Fruit fly (Drosophila melanogaster): ENCODE data around the gene CG43844.

Gene CG43844

dm6 chr3R:21862137-21862850 lies 27.0 kb upstream of the CG43844 start:
- TF ChIP-seq CG32121 (GFP tag; IDR thresholded peaks at IDR 0.05) (peak; percentile 93), CG17806 (tag; optimal IDR thresholded peaks at IDR 0.05) (peak; percentile 21), CG4496 (GFP tag; IDR thresholded peaks at IDR 0.05) (peak; percentile 94), CG8301 (tag; optimal IDR thresholded peaks at IDR 0.05) (peak; percentile 91), Ets98B (GFP tag; IDR thresholded peaks at IDR 0.05) (peak; percentile 94), Pif1B (GFP tag; optimal IDR thresholded peaks at IDR 0.05) (peak; percentile 41), gl (tag; optimal IDR thresholded peaks at IDR 0.05) (no peak), CG34367 (tag; optimal IDR thresholded peaks at IDR 0.05) (no peak), CG13204 (GFP tag; optimal IDR thresholded peaks at IDR 0.05) (no peak), Pif1A (GFP tag; optimal IDR thresholded peaks at IDR 0.05) (peak; percentile 73), rn (GFP tag; IDR thresholded peaks at IDR 0.05) (peak; percentile 79), CG8159 (tag; optimal IDR thresholded peaks at IDR 0.05) (peak; percentile 8), CG9948 (tag; optimal IDR thresholded peaks at IDR 0.05) (peak; percentile 16), CG14655 (GFP tag; optimal IDR thresholded peaks at IDR 0.05) (peak; percentile 85), EcR (GFP tag; optimal IDR thresholded peaks at IDR 0.05) (no peak), D1 (tag; optimal IDR thresholded peaks at IDR 0.05) (no peak), CG10348 (GFP tag; IDR thresholded peaks at IDR 0.05) (peak; percentile 78), CG12605 (GFP tag; IDR thresholded peaks at IDR 0.05) (peak; percentile 86), fd96Ca (GFP tag; IDR thresholded peaks at IDR 0.05) (no peak; the same call in none of the 3 replicates), Snoo (tag; optimal IDR thresholded peaks at IDR 0.05) (no peak), CG15710 (tag; optimal IDR thresholded peaks at IDR 0.05) (no peak)

dm6 chr3R:21862868-21863267 lies 26.5 kb upstream of the CG43844 start:
- TF ChIP-seq Pif1A (GFP tag; optimal IDR thresholded peaks at IDR 0.05) = no peak
- TF ChIP-seq CG14655 (GFP tag; optimal IDR thresholded peaks at IDR 0.05) = peak; percentile 41

- TF ChIP-seq CG12605 (GFP tag; IDR thresholded peaks at IDR 0.05) (no peak), CG4496 (GFP tag; IDR thresholded peaks at IDR 0.05) (no peak), CG8159 (tag; optimal IDR thresholded peaks at IDR 0.05) (no peak), CG14655 (GFP tag; optimal IDR thresholded peaks at IDR 0.05) (peak; percentile 16), CG32121 (GFP tag; IDR thresholded peaks at IDR 0.05) (0 out of 2 replicates have a peak, but pooled peaks have one; percentile 23), fd96Ca (GFP tag; IDR thresholded peaks at IDR 0.05) (no peak), CG10348 (GFP tag; IDR thresholded peaks at IDR 0.05) (no peak), CG15710 (tag; optimal IDR thresholded peaks at IDR 0.05) (no peak), D1 (tag; optimal IDR thresholded peaks at IDR 0.05) (no peak), CG13204 (GFP tag; optimal IDR thresholded peaks at IDR 0.05) (no peak), gl (tag; optimal IDR thresholded peaks at IDR 0.05) (no peak), rn (GFP tag; IDR thresholded peaks at IDR 0.05) (no peak), EcR (GFP tag; optimal IDR thresholded peaks at IDR 0.05) (no peak), Pif1B (GFP tag; optimal IDR thresholded peaks at IDR 0.05) (no peak), CG8301 (tag; optimal IDR thresholded peaks at IDR 0.05) (no peak), Ets98B (GFP tag; IDR thresholded peaks at IDR 0.05) (no peak), CG9948 (tag; optimal IDR thresholded peaks at IDR 0.05) (no peak)
These were observed 25.4 kb upstream of the CG43844 start for dm6 chr3R:21863817-21864384.

dm6 chr3R:21864484-21864883 lies 24.9 kb upstream of the CG43844 start:
- TF ChIP-seq Pif1B (GFP tag; optimal IDR thresholded peaks at IDR 0.05) (no peak), CG4496 (GFP tag; IDR thresholded peaks at IDR 0.05) (no peak), CG9948 (tag; optimal IDR thresholded peaks at IDR 0.05) (no peak), CG17806 (tag; optimal IDR thresholded peaks at IDR 0.05) (no peak), CG14655 (GFP tag; optimal IDR thresholded peaks at IDR 0.05) (no peak), EcR (GFP tag; optimal IDR thresholded peaks at IDR 0.05) (no peak), fd96Ca (GFP tag; IDR thresholded peaks at IDR 0.05) (no peak), CG32121 (GFP tag; IDR thresholded peaks at IDR 0.05) (no peak), gl (tag; optimal IDR thresholded peaks at IDR 0.05) (no peak)

dm6 chr3R:21864992-21865391 lies 24.3 kb upstream of the CG43844 start, which contains the start of gene lsn:
TSS of gene lsn (plus strand) at chr3R:21865168.
- TF ChIP-seq Snoo (tag; optimal IDR thresholded peaks at IDR 0.05) (no peak), D1 (tag; optimal IDR thresholded peaks at IDR 0.05) (peak; percentile 46), fd96Ca (GFP tag; IDR thresholded peaks at IDR 0.05) (no peak), CG9948 (tag; optimal IDR thresholded peaks at IDR 0.05) (no peak), Pif1B (GFP tag; optimal IDR thresholded peaks at IDR 0.05) (no peak), gl (tag; optimal IDR thresholded peaks at IDR 0.05) (no peak)

dm6 chr3R:21867819-21868218 lies 21.5 kb upstream of the CG43844 start, which contains the start of the genes CG6569 and Cby:
TSS of gene CG6569 (minus strand) at chr3R:21867919.
TSS of gene Cby (plus strand) at chr3R:21868003.
- TF ChIP-seq CG12605 (GFP tag; IDR thresholded peaks at IDR 0.05) = no peak
